Fruit fly (Drosophila melanogaster): Measurements from ENCODE around the gene CG14664.

dm6 chr3R:5262592-5262991 lies 38.7 kb downstream of the CG14664 start, which contains the start of gene Tim17a2:
- no peak for TF ChIP-seq CTCF (optimal IDR thresholded peaks at IDR 0.05)
- no peak for TF ChIP-seq CG8478 (optimal IDR thresholded peaks at IDR 0.05)

Measured in S2 (cell line).